Fruit fly (Drosophila melanogaster): ENCODE results near the gene CG7857.

- TF ChIP-seq rn (GFP tag; IDR thresholded peaks at IDR 0.05) (no peak), CG12605 (GFP tag; IDR thresholded peaks at IDR 0.05) (no peak), CG10348 (GFP tag; IDR thresholded peaks at IDR 0.05) (no peak), Ets98B (GFP tag; IDR thresholded peaks at IDR 0.05) (no peak)
These were observed 8.4 kb downstream of the CG7857 start, which contains the start of gene CG13455 for dm6 chr3L:15496274-15496673.
